Fruit fly (Drosophila melanogaster): ENCODE measurements around the gene path.

path gene

dm6 chr3L:9505007-9505712 lies at the start of gene path:
Gene path (minus strand): TSS chr3L:9505328.
- no peak for TF ChIP-seq CG8478 (optimal IDR thresholded peaks at IDR 0.05)
- TF ChIP-seq Dll (optimal IDR thresholded peaks at IDR 0.05), result no peak
- TF ChIP-seq usp (GFP tag; optimal IDR thresholded peaks at IDR 0.05), result no peak
- no peak for TF ChIP-seq pan (optimal IDR thresholded peaks at IDR 0.05)
- no peak for TF ChIP-seq psq (optimal IDR thresholded peaks at IDR 0.05)
- TF ChIP-seq EcR (GFP tag; optimal IDR thresholded peaks at IDR 0.05), result no peak

- no peak for TF ChIP-seq usp (GFP tag; optimal IDR thresholded peaks at IDR 0.05)
- no peak for TF ChIP-seq Dll (optimal IDR thresholded peaks at IDR 0.05)
- TF ChIP-seq pan (optimal IDR thresholded peaks at IDR 0.05), result no peak
- no peak for TF ChIP-seq CG8478 (optimal IDR thresholded peaks at IDR 0.05)
- TF ChIP-seq psq (optimal IDR thresholded peaks at IDR 0.05), result no peak
- TF ChIP-seq EcR (GFP tag; optimal IDR thresholded peaks at IDR 0.05), result no peak
Observed at dm6 chr3L:9552190-9552809, 47.2 kb upstream of the path start.

- TF ChIP-seq psq (optimal IDR thresholded peaks at IDR 0.05), result no peak
- no peak for TF ChIP-seq Dll (optimal IDR thresholded peaks at IDR 0.05)
- no peak for TF ChIP-seq CG8478 (optimal IDR thresholded peaks at IDR 0.05)
- TF ChIP-seq pan (optimal IDR thresholded peaks at IDR 0.05), result no peak
- TF ChIP-seq usp (GFP tag; optimal IDR thresholded peaks at IDR 0.05), result no peak
- no peak for TF ChIP-seq EcR (GFP tag; optimal IDR thresholded peaks at IDR 0.05)
Observed at dm6 chr3L:9550873-9551580, 45.9 kb upstream of the path start.

dm6 chr3L:9549690-9550303 lies 44.7 kb upstream of the path start:
- TF ChIP-seq CG8478 (optimal IDR thresholded peaks at IDR 0.05) (no peak), usp (GFP tag; optimal IDR thresholded peaks at IDR 0.05) (no peak), EcR (GFP tag; optimal IDR thresholded peaks at IDR 0.05) (peak in 1 of 2 experiments; percentile 52)

dm6 chr3L:9548800-9549199 lies 43.7 kb upstream of the path start:
- TF ChIP-seq pan (optimal IDR thresholded peaks at IDR 0.05) (no peak), EcR (GFP tag; optimal IDR thresholded peaks at IDR 0.05) (no peak), psq (optimal IDR thresholded peaks at IDR 0.05) (no peak), Dll (optimal IDR thresholded peaks at IDR 0.05) (no peak), CG8478 (optimal IDR thresholded peaks at IDR 0.05) (no peak), usp (GFP tag; optimal IDR thresholded peaks at IDR 0.05) (no peak)

- TF ChIP-seq pan (optimal IDR thresholded peaks at IDR 0.05), result no peak
- TF ChIP-seq psq (optimal IDR thresholded peaks at IDR 0.05), result no peak
- TF ChIP-seq usp (GFP tag; optimal IDR thresholded peaks at IDR 0.05), result no peak
- no peak for TF ChIP-seq CG8478 (optimal IDR thresholded peaks at IDR 0.05)
- TF ChIP-seq EcR (GFP tag; optimal IDR thresholded peaks at IDR 0.05), result no peak
- TF ChIP-seq Dll (optimal IDR thresholded peaks at IDR 0.05), result no peak
Observed at dm6 chr3L:9547910-9548309, 42.8 kb upstream of the path start.

- peak; percentile 81 for TF ChIP-seq Dll (optimal IDR thresholded peaks at IDR 0.05)
- TF ChIP-seq pan (optimal IDR thresholded peaks at IDR 0.05), result no peak
Observed at dm6 chr3L:9546875-9547324, 41.8 kb upstream of the path start, which contains the start of gene CG42673. Gene CG42673 (plus strand): TSS chr3L:9547220.

dm6 chr3L:9543899-9544298 lies 38.8 kb upstream of the path start, which contains the start of gene Ir67a:
Gene Ir67a (minus strand): TSS chr3L:9543999.
- TF ChIP-seq usp (GFP tag; optimal IDR thresholded peaks at IDR 0.05), result no peak
- no peak for TF ChIP-seq psq (optimal IDR thresholded peaks at IDR 0.05)
- TF ChIP-seq Dll (optimal IDR thresholded peaks at IDR 0.05), result no peak
- no peak for TF ChIP-seq pan (optimal IDR thresholded peaks at IDR 0.05)
- TF ChIP-seq CG8478 (optimal IDR thresholded peaks at IDR 0.05), result no peak
- no peak for TF ChIP-seq EcR (GFP tag; optimal IDR thresholded peaks at IDR 0.05)

- no peak for TF ChIP-seq psq (optimal IDR thresholded peaks at IDR 0.05)
- peak in 1 of 2 experiments; percentile 87 for TF ChIP-seq EcR (GFP tag; optimal IDR thresholded peaks at IDR 0.05)
Observed at dm6 chr3L:9528835-9529234, 23.7 kb upstream of the path start, which contains the start of gene Or67a. Gene Or67a (plus strand): TSS chr3L:9529067.

- TF ChIP-seq Dll (optimal IDR thresholded peaks at IDR 0.05) (no peak), pan (optimal IDR thresholded peaks at IDR 0.05) (no peak), usp (GFP tag; optimal IDR thresholded peaks at IDR 0.05) (no peak), CG8478 (optimal IDR thresholded peaks at IDR 0.05) (no peak), EcR (GFP tag; optimal IDR thresholded peaks at IDR 0.05) (no peak), psq (optimal IDR thresholded peaks at IDR 0.05) (no peak)
Observed at dm6 chr3L:9525444-9525843, 20.3 kb upstream of the path start, which contains the start of gene CG33700. Gene CG33700 (minus strand): TSS chr3L:9525544.

dm6 chr3L:9513309-9513708 lies 8.2 kb upstream of the path start, which contains the start of gene CG33702:
Gene CG33702 (minus strand): TSS chr3L:9513409.
- TF ChIP-seq EcR (GFP tag; optimal IDR thresholded peaks at IDR 0.05) (no peak), usp (GFP tag; optimal IDR thresholded peaks at IDR 0.05) (no peak), psq (optimal IDR thresholded peaks at IDR 0.05) (no peak), pan (optimal IDR thresholded peaks at IDR 0.05) (no peak), CG8478 (optimal IDR thresholded peaks at IDR 0.05) (no peak), Dll (optimal IDR thresholded peaks at IDR 0.05) (no peak)

dm6 chr3L:9512560-9512959 lies 7.4 kb upstream of the path start, which contains the start of gene CG33703:
Gene CG33703 (minus strand): TSS chr3L:9512660.
- TF ChIP-seq EcR (GFP tag; optimal IDR thresholded peaks at IDR 0.05), result no peak
- no peak for TF ChIP-seq usp (GFP tag; optimal IDR thresholded peaks at IDR 0.05)
- no peak for TF ChIP-seq CG8478 (optimal IDR thresholded peaks at IDR 0.05)
- no peak for TF ChIP-seq Dll (optimal IDR thresholded peaks at IDR 0.05)
- no peak for TF ChIP-seq psq (optimal IDR thresholded peaks at IDR 0.05)
- no peak for TF ChIP-seq pan (optimal IDR thresholded peaks at IDR 0.05)
